Fruit fly (Drosophila melanogaster) whole organism, embryonic: ENCODE measurements around the gene cue.

Experiments
- Atf3 ChIP-seq: fragments of 200-800 bp; sonication (Bioruptor generic); optimal IDR thresholded peaks from 3 replicates; lab custom pipeline; 2016; ENCODE audit warnings: missing biosample characterization, missing genetic modification characterization
- Awh ChIP-seq: fragments of 200-800 bp; sonication (Bioruptor generic); IDR thresholded peaks from 2 replicates; pipeline ENCODE4, ENCODE4 v1.3.6; 2022; ENCODE audit warnings: missing biosample characterization, missing genetic modification characterization
- CG1024 ChIP-seq: fragments of 200-800 bp; sonication (Bioruptor generic); IDR thresholded peaks from 2 replicates; pipeline ENCODE4 v1.3.6; 2022; ENCODE audit warnings: missing biosample characterization, missing genetic modification characterization
- CG10267 ChIP-seq: fragments of 200-800 bp; sonication (Bioruptor generic); optimal IDR thresholded peaks from 2 replicates; lab custom pipeline; 2018; ENCODE audit warnings: missing biosample characterization, mild to moderate bottlenecking, missing genetic modification characterization, moderate library complexity
- CG12155 ChIP-seq: fragments of 200-800 bp; sonication (Bioruptor generic); optimal IDR thresholded peaks from 3 replicates; lab custom pipeline; 2016; ENCODE audit warnings: missing biosample characterization, missing genetic modification characterization
- CG12299 ChIP-seq: fragments of 200-800 bp; sonication (Bioruptor generic); optimal IDR thresholded peaks from 2 replicates; lab custom pipeline; 2018; ENCODE audit warnings: missing biosample characterization, mild to moderate bottlenecking, missing genetic modification characterization
- CG12744 ChIP-seq: fragments of 200-800 bp; sonication (Bioruptor generic); optimal IDR thresholded peaks from 2 replicates; lab custom pipeline; 2016; ENCODE audit warnings: missing biosample characterization, missing genetic modification characterization
- CG13894 ChIP-seq: fragments of 200-800 bp; sonication (Bioruptor generic); optimal IDR thresholded peaks from 3 replicates; lab custom pipeline; 2018; ENCODE audit warnings: missing biosample characterization, mild to moderate bottlenecking, missing genetic modification characterization, moderate library complexity
- CG15514 ChIP-seq: fragments of 200-800 bp; sonication (Bioruptor generic); optimal IDR thresholded peaks from 3 replicates; lab custom pipeline; 2017; ENCODE audit warnings: missing biosample characterization, missing genetic modification characterization, mild to moderate bottlenecking, moderate library complexity, missing genetic modification reagents
- CG17829 ChIP-seq: fragments of 200-800 bp; optimal IDR thresholded peaks from 2 replicates; lab custom pipeline; 2019; ENCODE audit warnings: missing biosample characterization, mild to moderate bottlenecking, missing genetic modification characterization, moderate library complexity
- CG1832 ChIP-seq: fragments of 200-800 bp; sonication (Bioruptor generic); optimal IDR thresholded peaks from 2 replicates; lab custom pipeline; 2017; ENCODE audit warnings: missing biosample characterization, mild to moderate bottlenecking, missing genetic modification characterization, inconsistent platforms
- CG18619 ChIP-seq: fragments of 200-800 bp; sonication (Bioruptor generic); optimal IDR thresholded peaks from 3 replicates; lab custom pipeline; 2017; ENCODE audit warnings: missing biosample characterization, mild to moderate bottlenecking, missing genetic modification characterization
- CG2129 ChIP-seq: fragments of 200-800 bp; sonication (Bioruptor generic); IDR thresholded peaks from 2 replicates; pipeline ENCODE4 v1.3.6; 2022; ENCODE audit warnings: missing biosample characterization, missing genetic modification characterization; ENCODE audit not compliant: partially characterized antibody
- CG30403 ChIP-seq: fragments of 200-800 bp; sonication (Bioruptor generic); optimal IDR thresholded peaks from 3 replicates; lab custom pipeline; 2016; ENCODE audit warnings: missing biosample characterization, missing genetic modification characterization
- CG32772 ChIP-seq: fragments of 200-800 bp; sonication (Bioruptor generic); IDR thresholded peaks from 2 replicates; pipeline ENCODE4 v1.3.6; 2022; ENCODE audit warnings: missing biosample characterization, missing genetic modification characterization
- CG4424 ChIP-seq: fragments of 200-800 bp; sonication (Bioruptor generic); optimal IDR thresholded peaks from 3 replicates; lab custom pipeline; 2016; ENCODE audit warnings: missing biosample characterization, missing genetic modification characterization
- CG5245 ChIP-seq: fragments of 200-800 bp; sonication (Bioruptor generic); optimal IDR thresholded peaks from 3 replicates; lab custom pipeline; 2016; ENCODE audit warnings: missing biosample characterization, missing genetic modification characterization
- CG5953 ChIP-seq: fragments of 200-800 bp; sonication (Bioruptor generic); IDR thresholded peaks from 2 replicates; pipeline ENCODE4 v1.3.6; 2022; ENCODE audit warnings: missing biosample characterization, missing genetic modification characterization
- CG6791 ChIP-seq: fragments of 200-800 bp; sonication (Bioruptor generic); IDR thresholded peaks from 3 replicates; pipeline ENCODE4 v1.3.6; 2022; ENCODE audit warnings: missing biosample characterization, missing genetic modification characterization; ENCODE audit not compliant: partially characterized antibody
- CG7357 ChIP-seq: fragments of 200-800 bp; sonication (Bioruptor generic); IDR thresholded peaks from 3 replicates; pipeline ENCODE4 v1.3.6; 2022; ENCODE audit warnings: missing biosample characterization, missing genetic modification characterization
- Camta ChIP-seq: fragments of 200-800 bp; sonication (Bioruptor generic); optimal IDR thresholded peaks from 2 replicates; lab custom pipeline; 2016; ENCODE audit warnings: missing biosample characterization, missing genetic modification characterization
- CkIIα-i1 ChIP-seq: fragments of 200-800 bp; sonication (Bioruptor generic); IDR thresholded peaks from 2 replicates; pipeline ENCODE4 v1.3.6; 2022; ENCODE audit warnings: missing biosample characterization, missing genetic modification characterization
- Doc3 ChIP-seq: fragments of 200-800 bp; sonication (Bioruptor generic); IDR thresholded peaks from 3 replicates; pipeline ENCODE4 v1.3.6; 2022; ENCODE audit warnings: missing biosample characterization, missing genetic modification characterization; ENCODE audit not compliant: partially characterized antibody
- HLHmδ ChIP-seq: fragments of 200-800 bp; sonication (Bioruptor generic); optimal IDR thresholded peaks from 2 replicates; lab custom pipeline; 2018; ENCODE audit warnings: missing biosample characterization, mild to moderate bottlenecking, missing genetic modification characterization, moderate library complexity
- HmgD ChIP-seq: fragments of 200-800 bp; sonication (Bioruptor generic); optimal IDR thresholded peaks from 3 replicates; lab custom pipeline; 2016; ENCODE audit warnings: missing biosample characterization, missing genetic modification characterization
- Lhr ChIP-seq: fragments of 200-800 bp; sonication (Bioruptor generic); optimal IDR thresholded peaks from 3 replicates; lab custom pipeline; 2017; ENCODE audit warnings: mild to moderate bottlenecking, missing biosample characterization, missing genetic modification reagents, missing genetic modification characterization
- Lim3 ChIP-seq: fragments of 200-800 bp; sonication (Bioruptor generic); IDR thresholded peaks from 2 replicates; pipeline ENCODE4 v1.3.6; 2022; ENCODE audit warnings: missing biosample characterization, missing genetic modification characterization
- Mad ChIP-seq: fragments of 200-800 bp; sonication (Bioruptor generic); optimal IDR thresholded peaks from 2 replicates; lab custom pipeline; 2016; ENCODE audit warnings: missing biosample characterization, missing genetic modification characterization
- Med ChIP-seq: fragments of 200-800 bp; sonication (Bioruptor generic); peaks from one replicate; lab custom pipeline; 2016; ENCODE audit warnings: missing biosample characterization, missing genetic modification characterization, mild to moderate bottlenecking, inconsistent platforms, moderate library complexity
- NC2β ChIP-seq: fragments of 200-800 bp; sonication (Bioruptor generic); optimal IDR thresholded peaks from 2 replicates; lab custom pipeline; 2016; ENCODE audit warnings: missing biosample characterization, missing genetic modification characterization
- Spps ChIP-seq: fragments of 200-800 bp; sonication (Bioruptor generic); optimal IDR thresholded peaks from 2 replicates; lab custom pipeline; 2018; ENCODE audit warnings: missing biosample characterization, mild to moderate bottlenecking, missing genetic modification characterization
- amos ChIP-seq: fragments of 200-800 bp; sonication (Bioruptor generic); IDR thresholded peaks from 2 replicates; pipeline ENCODE4 v1.3.6; 2022; ENCODE audit warnings: missing biosample characterization, missing genetic modification characterization; ENCODE audit not compliant: partially characterized antibody
- bigmax ChIP-seq: fragments of 200-800 bp; sonication (Bioruptor generic); optimal IDR thresholded peaks from 2 replicates; lab custom pipeline; 2018; ENCODE audit warnings: missing biosample characterization, mild to moderate bottlenecking, missing genetic modification characterization
- br ChIP-seq: fragments of >200 bp; optimal IDR thresholded peaks from 2 replicates; lab custom pipeline; 2017
- bsh ChIP-seq, 2 experiments: fragments of 200-800 bp; sonication (Bioruptor generic); optimal IDR thresholded peaks; 2 replicates each; lab custom pipeline; 2017 to 2018; ENCODE audit warnings: mild to moderate bottlenecking in 2 of 2, missing biosample characterization in 2 of 2, missing genetic modification characterization in 2 of 2, moderate library complexity in 1 of 2
- chm ChIP-seq: fragments of 200-800 bp; sonication (Bioruptor generic); IDR thresholded peaks from 2 replicates; pipeline ENCODE4 v1.3.6; 2022; ENCODE audit warnings: missing biosample characterization, missing genetic modification characterization
- dpn ChIP-seq, 2 experiments: fragments of 200-800 bp; sonication (Bioruptor generic); optimal IDR thresholded peaks; 3 replicates each; lab custom pipeline; 2016; ENCODE audit warnings: missing biosample characterization in 2 of 2, missing genetic modification characterization in 2 of 2
- esg ChIP-seq: fragments of 200-800 bp; sonication (Bioruptor generic); conservative IDR thresholded peaks from 2 replicates; pipeline ENCODE4 v1.3.6; 2022; ENCODE audit warnings: missing biosample characterization, missing genetic modification characterization
- fd102C ChIP-seq: fragments of 200-800 bp; sonication (Bioruptor generic); optimal IDR thresholded peaks from 2 replicates; lab custom pipeline; 2018; ENCODE audit warnings: missing biosample characterization, mild to moderate bottlenecking, missing genetic modification characterization, moderate library complexity
- gcm ChIP-seq: fragments of 200-800 bp; sonication (Bioruptor generic); optimal IDR thresholded peaks from 2 replicates; lab custom pipeline; 2019; ENCODE audit warnings: missing biosample characterization, mild to moderate bottlenecking, missing genetic modification characterization, moderate library complexity
- gro ChIP-seq: fragments of 200-800 bp; sonication (Bioruptor generic); optimal IDR thresholded peaks from 2 replicates; lab custom pipeline; 2016; ENCODE audit warnings: missing biosample characterization, missing genetic modification characterization
- hkb ChIP-seq, 2 experiments: fragments of 200-800 bp in 1 of 2; fragments of >200 bp in 1 of 2; sonication (Bioruptor generic) in 1 of 2; IDR thresholded peaks in 1 of 2; optimal IDR thresholded peaks in 1 of 2; 2 replicates each; pipeline versions ENCODE4 v1.3.6 to Lab custom; 2017 to 2022; ENCODE audit warnings: missing biosample characterization in 1 of 2, missing genetic modification characterization in 1 of 2
- jigr1 ChIP-seq: fragments of 200-800 bp; sonication (Bioruptor generic); IDR thresholded peaks from 3 replicates; pipeline ENCODE4 v1.3.6; 2022; ENCODE audit warnings: missing biosample characterization, missing genetic modification characterization
- lab ChIP-seq: fragments of 200-800 bp; sonication (Bioruptor generic); optimal IDR thresholded peaks from 3 replicates; lab custom pipeline; 2017; ENCODE audit warnings: missing biosample characterization, missing genetic modification characterization, mild to moderate bottlenecking, moderate library complexity, missing genetic modification reagents
- mirr ChIP-seq: fragments of 200-800 bp; sonication (Bioruptor generic); optimal IDR thresholded peaks from 3 replicates; lab custom pipeline; 2018; ENCODE audit warnings: missing biosample characterization, mild to moderate bottlenecking, missing genetic modification characterization
- org-1 ChIP-seq: fragments of 200-800 bp; sonication (Bioruptor generic); optimal IDR thresholded peaks from 2 replicates; lab custom pipeline; 2017; ENCODE audit warnings: missing biosample characterization, missing genetic modification characterization
- sisA ChIP-seq: fragments of 200-800 bp; sonication (Bioruptor generic); IDR thresholded peaks from 2 replicates; pipeline ENCODE4 v1.3.6; 2022; ENCODE audit warnings: missing biosample characterization, missing genetic modification characterization
- wek ChIP-seq: fragments of 200-800 bp; sonication (Bioruptor generic); optimal IDR thresholded peaks from 3 replicates; lab custom pipeline; 2018; ENCODE audit warnings: missing biosample characterization, mild to moderate bottlenecking, missing genetic modification characterization, moderate library complexity
- zen ChIP-seq: fragments of 200-800 bp; sonication (Bioruptor generic); optimal IDR thresholded peaks from 3 replicates; lab custom pipeline; 2018; ENCODE audit warnings: missing biosample characterization, mild to moderate bottlenecking, missing genetic modification characterization, moderate library complexity

The cue gene

dm6 chr3L:1545693-1546329, 28.7 kb upstream of the cue start, which contains the start of the genes CG32313 and Pcyt1 (continued):
- no peak for TF ChIP-seq fd102C
- no peak for TF ChIP-seq CG1832
- peak; percentile 6 for TF ChIP-seq CG17829
- TF ChIP-seq mirr (GFP tag; lab: Kevin White, UChicago): peak; percentile 53
- TF ChIP-seq br (lab: Kevin White, UChicago): no peak
- TF ChIP-seq gcm (GFP tag; lab: Kevin White, UChicago): peak; percentile 84
- TF ChIP-seq bsh (GFP tag; optimal IDR thresholded peaks at IDR 0.05; lab: Kevin White, UChicago): peak in 1 of 2 experiments; percentile 6
- no peak for TF ChIP-seq CG7357
- no peak for TF ChIP-seq Atf3 (GFP tag; lab: Kevin White, UChicago)
- TF ChIP-seq CG12299 (tag; lab: Kevin White, UChicago): no peak
- peak; percentile 45 for TF ChIP-seq CG10267 (tag; lab: Kevin White, UChicago)
- TF ChIP-seq Lhr (GFP tag; lab: Kevin White, UChicago): peak; percentile 62
- TF ChIP-seq lab: peak; percentile 27
- TF ChIP-seq CG1024 (GFP tag; lab: Robert Waterston, UW): no peak
- peak; percentile 12 for TF ChIP-seq CG12155 (GFP tag; lab: Kevin White, UChicago)
- peak; percentile 11 for TF ChIP-seq NC2β (GFP tag; lab: Kevin White, UChicago)
- TF ChIP-seq CG5245 (GFP tag; lab: Kevin White, UChicago): no peak
- no peak for TF ChIP-seq org-1 (GFP tag; lab: Kevin White, UChicago)
- TF ChIP-seq HLHmδ (GFP tag; lab: Kevin White, UChicago): no peak
- no peak; the same call in 2 of the 3 replicates for TF ChIP-seq jigr1 (GFP tag; lab: Robert Waterston, UW)
- peak; percentile 81 for TF ChIP-seq Doc3 (GFP tag; lab: Robert Waterston, UW)
- peak; percentile 6 for TF ChIP-seq CG4424 (GFP tag; lab: Kevin White, UChicago)
- peak; percentile 86 for TF ChIP-seq wek (GFP tag; lab: Kevin White, UChicago)
- no peak for TF ChIP-seq Lim3 (GFP tag; lab: Robert Waterston, UW)
- TF ChIP-seq Spps: no peak
- TF ChIP-seq CG2129 (GFP tag; lab: Robert Waterston, UW): peak; percentile 73
- TF ChIP-seq CkIIα-i1 (GFP tag; lab: Robert Waterston, UW): no peak
- TF ChIP-seq CG32772: no peak
- no peak for TF ChIP-seq CG18619 (GFP tag; lab: Kevin White, UChicago)
- no peak for TF ChIP-seq CG30403 (GFP tag; lab: Kevin White, UChicago)
- peak; percentile 73 for TF ChIP-seq bigmax
- TF ChIP-seq esg (GFP tag; lab: Robert Waterston, UW): no peak
- TF ChIP-seq CG13894 (tag; lab: Kevin White, UChicago): peak; percentile 59
- TF ChIP-seq HmgD: peak; percentile 49
- no peak for TF ChIP-seq hkb (optimal IDR thresholded peaks at IDR 0.05; lab: Kevin White, UChicago)
- 0 out of 2 replicates have a peak, but pooled peaks have one; percentile 24 for TF ChIP-seq hkb (GFP tag; IDR thresholded peaks at IDR 0.05; lab: Robert Waterston, UW)
- TF ChIP-seq Mad (GFP tag; lab: Kevin White, UChicago): peak; percentile 7
- peak; percentile 94 for TF ChIP-seq amos (GFP tag; lab: Robert Waterston, UW)
- TF ChIP-seq zen (tag; lab: Kevin White, UChicago): no peak
- peak; percentile 91 for TF ChIP-seq CG15514 (GFP tag; lab: Kevin White, UChicago)
- TF ChIP-seq CG6791 (GFP tag; lab: Robert Waterston, UW): peak; percentile 96
- TF ChIP-seq sisA (GFP tag; lab: Robert Waterston, UW): no peak
- no peak for TF ChIP-seq Awh (GFP tag; lab: Robert Waterston, UW)
- no peak for TF ChIP-seq CG5953
- no peak for TF ChIP-seq Camta (GFP tag; lab: Kevin White, UChicago)
- peak; percentile 76 for TF ChIP-seq gro
- TF ChIP-seq CG12744 (GFP tag; lab: Kevin White, UChicago): no peak
- TF ChIP-seq chm (GFP tag; lab: Robert Waterston, UW): peak; percentile 71; the same call in 1 of the 2 replicates
- TF ChIP-seq dpn (GFP tag; optimal IDR thresholded peaks at IDR 0.05; lab: Kevin White, UChicago): peak in 1 of 2 experiments; percentile 6
- peak; percentile 82 for TF ChIP-seq Med (GFP tag; lab: Kevin White, UChicago)
